Fruit fly (Drosophila melanogaster) whole organism, prepupa: ENCODE data around the gene cdm.

ENCODE experiments used
- CG10669 ChIP-seq: fragments of 200-800 bp; sonication (Bioruptor generic); optimal IDR thresholded peaks from 3 replicates; lab custom pipeline; 2018; ENCODE audit warnings: missing biosample characterization, mild to moderate bottlenecking, missing genetic modification characterization, moderate library complexity
- CG11902 ChIP-seq: fragments of 200-800 bp; sonication (Bioruptor generic); optimal IDR thresholded peaks from 3 replicates; lab custom pipeline; 2016; ENCODE audit warnings: missing biosample characterization, missing genetic modification characterization
- CG15336 ChIP-seq: fragments of 200-800 bp; sonication (Bioruptor generic); IDR thresholded peaks from 2 replicates; pipeline ENCODE4 v1.3.6; 2022; ENCODE audit warnings: missing biosample characterization, missing genetic modification characterization
- CG1621 ChIP-seq: fragments of 200-800 bp; sonication (Bioruptor generic); optimal IDR thresholded peaks from 3 replicates; lab custom pipeline; 2018; ENCODE audit warnings: missing biosample characterization, mild to moderate bottlenecking, missing genetic modification characterization
- CG3032 ChIP-seq: fragments of 200-800 bp; optimal IDR thresholded peaks from 2 replicates; lab custom pipeline; 2019; ENCODE audit warnings: missing biosample characterization, mild to moderate bottlenecking, missing genetic modification characterization, moderate library complexity
- CG32006 ChIP-seq: fragments of 200-800 bp; sonication (Bioruptor generic); optimal IDR thresholded peaks from 3 replicates; lab custom pipeline; 2017; ENCODE audit warnings: missing biosample characterization, mild to moderate bottlenecking, missing genetic modification characterization
- CG3919 ChIP-seq: fragments of 200-800 bp; sonication (Bioruptor generic); optimal IDR thresholded peaks from 3 replicates; lab custom pipeline; 2016; ENCODE audit warnings: missing biosample characterization, missing genetic modification characterization
- CG4318 ChIP-seq: fragments of 200-800 bp; sonication (Bioruptor generic); optimal IDR thresholded peaks from 3 replicates; lab custom pipeline; 2017; ENCODE audit warnings: missing biosample characterization, mild to moderate bottlenecking, missing genetic modification characterization
- CG6163 ChIP-seq: fragments of 200-800 bp; sonication (Bioruptor generic); IDR thresholded peaks from 3 replicates; pipeline ENCODE4 v1.3.6; 2022; ENCODE audit warnings: missing biosample characterization, missing genetic modification characterization
- CG6276 ChIP-seq: fragments of 200-800 bp; sonication (Bioruptor generic); optimal IDR thresholded peaks from 2 replicates; lab custom pipeline; 2017; ENCODE audit warnings: missing biosample characterization, mild to moderate bottlenecking, missing genetic modification characterization
- CG6792 ChIP-seq: fragments of 200-800 bp; sonication (Bioruptor generic); optimal IDR thresholded peaks from 3 replicates; lab custom pipeline; 2016; ENCODE audit warnings: missing biosample characterization, missing genetic modification characterization
- CG6854 ChIP-seq: fragments of 200-800 bp; sonication (Bioruptor generic); optimal IDR thresholded peaks from 2 replicates; lab custom pipeline; 2017; ENCODE audit warnings: missing biosample characterization, mild to moderate bottlenecking, missing genetic modification characterization
- CG7368 ChIP-seq: fragments of 200-800 bp; sonication (Bioruptor generic); optimal IDR thresholded peaks from 3 replicates; lab custom pipeline; 2016; ENCODE audit warnings: missing biosample characterization, missing genetic modification characterization
- CG8319 ChIP-seq: fragments of 200-800 bp; sonication (Bioruptor generic); optimal IDR thresholded peaks from 3 replicates; lab custom pipeline; 2016; ENCODE audit warnings: missing biosample characterization, missing genetic modification characterization
- CG8632 ChIP-seq: fragments of 200-800 bp; sonication (Bioruptor generic); optimal IDR thresholded peaks from 3 replicates; lab custom pipeline; 2016; ENCODE audit warnings: missing biosample characterization, missing genetic modification characterization
- Eip78C ChIP-seq: fragments of 200-800 bp; sonication (Bioruptor generic); peaks from one replicate; lab custom pipeline; 2016; ENCODE audit warnings: missing biosample characterization, missing genetic modification characterization
- Ets21C ChIP-seq: fragments of 200-800 bp; sonication (Bioruptor generic); optimal IDR thresholded peaks from 3 replicates; lab custom pipeline; 2016; ENCODE audit warnings: missing biosample characterization, missing genetic modification characterization
- Ets96B ChIP-seq: fragments of 200-800 bp; optimal IDR thresholded peaks from 2 replicates; lab custom pipeline; 2019; ENCODE audit warnings: missing biosample characterization, mild to moderate bottlenecking, missing genetic modification characterization, moderate library complexity
- Gug ChIP-seq: fragments of 200-800 bp; sonication (Bioruptor generic); IDR thresholded peaks from 2 replicates; pipeline ENCODE4 v1.3.6; 2022; ENCODE audit warnings: missing biosample characterization, missing genetic modification characterization
- Hr4 ChIP-seq: fragments of 200-800 bp; sonication (Bioruptor generic); optimal IDR thresholded peaks from 3 replicates; lab custom pipeline; 2016; ENCODE audit warnings: missing biosample characterization, missing genetic modification characterization
- OdsH ChIP-seq: fragments of 200-800 bp; sonication (Bioruptor generic); optimal IDR thresholded peaks from 3 replicates; lab custom pipeline; 2016; ENCODE audit warnings: missing biosample characterization, missing genetic modification characterization
- Smox ChIP-seq: fragments of 200-800 bp; sonication (Bioruptor generic); optimal IDR thresholded peaks from 3 replicates; lab custom pipeline; 2016; ENCODE audit warnings: missing biosample characterization, missing genetic modification characterization
- Sox102F ChIP-seq: fragments of 200-800 bp; sonication (Bioruptor generic); optimal IDR thresholded peaks from 2 replicates; lab custom pipeline; 2016; ENCODE audit warnings: missing biosample characterization, mild to moderate bottlenecking, missing genetic modification characterization
- Sox15 ChIP-seq: fragments of 200-800 bp; sonication (Bioruptor generic); optimal IDR thresholded peaks from 3 replicates; lab custom pipeline; 2016; ENCODE audit warnings: missing biosample characterization, missing genetic modification characterization
- dac ChIP-seq: fragments of 200-800 bp; sonication (Bioruptor generic); optimal IDR thresholded peaks from 2 replicates; lab custom pipeline; 2017; ENCODE audit warnings: missing biosample characterization, mild to moderate bottlenecking, missing genetic modification characterization
- eg ChIP-seq: fragments of 200-800 bp; sonication (Bioruptor generic); IDR thresholded peaks from 3 replicates; pipeline ENCODE4 v1.3.6; 2022; ENCODE audit warnings: missing biosample characterization, missing genetic modification characterization
- esn ChIP-seq: fragments of 200-800 bp; sonication (Bioruptor generic); optimal IDR thresholded peaks from 2 replicates; lab custom pipeline; 2016; ENCODE audit warnings: missing biosample characterization, mild to moderate bottlenecking, missing genetic modification characterization, moderate library complexity
- fd59A ChIP-seq: fragments of 200-800 bp; sonication (Bioruptor generic); optimal IDR thresholded peaks from 2 replicates; lab custom pipeline; 2017; ENCODE audit warnings: missing biosample characterization, mild to moderate bottlenecking, missing genetic modification characterization, missing genetic modification reagents
- net ChIP-seq: fragments of 200-800 bp; sonication (Bioruptor generic); optimal IDR thresholded peaks from 3 replicates; lab custom pipeline; 2016; ENCODE audit warnings: missing biosample characterization, missing genetic modification characterization
- pdm3 ChIP-seq: fragments of 200-800 bp; sonication (Bioruptor generic); optimal IDR thresholded peaks from 3 replicates; lab custom pipeline; 2016; ENCODE audit warnings: missing biosample characterization, missing genetic modification characterization
- salr ChIP-seq, 2 experiments: fragments of 200-800 bp; sonication (Bioruptor generic); optimal IDR thresholded peaks; 3 replicates each; lab custom pipeline; 2016 to 2018; ENCODE audit warnings: missing biosample characterization in 2 of 2, missing genetic modification characterization in 2 of 2, mild to moderate bottlenecking in 1 of 2
- spab ChIP-seq: fragments of 200-800 bp; sonication (Bioruptor generic); optimal IDR thresholded peaks from 2 replicates; lab custom pipeline; 2017; ENCODE audit warnings: missing biosample characterization, mild to moderate bottlenecking, missing genetic modification characterization, missing genetic modification reagents
- ss ChIP-seq, 2 experiments: fragments of 200-800 bp; sonication (Bioruptor generic); optimal IDR thresholded peaks; 2 replicates in 1 of 2; 3 replicates in 1 of 2; lab custom pipeline; 2017 to 2018; ENCODE audit warnings: mild to moderate bottlenecking in 2 of 2, missing biosample characterization in 2 of 2, missing genetic modification characterization in 2 of 2, moderate library complexity in 1 of 2
- svp ChIP-seq: fragments of 200-800 bp; sonication (Bioruptor generic); peaks from one replicate; lab custom pipeline; 2016; ENCODE audit warnings: missing biosample characterization, missing genetic modification characterization
- vri ChIP-seq: fragments of 200-800 bp; sonication (Bioruptor generic); optimal IDR thresholded peaks from 3 replicates; lab custom pipeline; 2016; ENCODE audit warnings: missing biosample characterization, mild to moderate bottlenecking, missing genetic modification characterization

cdm gene

DNA sequence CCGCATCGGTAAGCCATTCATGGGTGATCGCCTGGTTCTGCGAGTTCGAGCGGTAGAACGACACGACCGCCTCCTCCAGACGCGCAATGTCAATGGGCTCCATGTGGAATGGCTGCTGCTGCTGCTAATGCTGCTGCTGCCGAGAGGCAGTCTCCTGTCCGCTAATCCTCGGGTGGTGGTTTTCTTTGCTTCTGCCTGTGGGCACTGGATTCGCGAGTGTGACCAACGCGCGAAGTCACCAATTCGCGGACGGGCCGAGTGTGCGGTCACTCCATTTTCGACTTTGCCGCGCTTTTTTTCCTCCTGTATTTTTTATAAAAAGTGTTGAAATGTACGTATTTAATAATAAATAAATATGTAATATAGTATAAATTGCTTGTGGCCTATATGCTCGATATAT is at the start of gene cdm:
cdm (minus strand) TSS at position 236 of the 400 bp plus-strand sequence.
- TF ChIP-seq Ets21C (GFP tag; lab: Kevin White, UChicago): no peak
- TF ChIP-seq OdsH (GFP tag; lab: Kevin White, UChicago): no peak
- TF ChIP-seq CG3032: no peak
- TF ChIP-seq CG6854: no peak
- peak; percentile 8 for TF ChIP-seq esn (GFP tag; lab: Kevin White, UChicago)
- TF ChIP-seq CG6163 (GFP tag; lab: Robert Waterston, UW): peak; percentile 19; the same call in 1 of the 3 replicates

DNA sequence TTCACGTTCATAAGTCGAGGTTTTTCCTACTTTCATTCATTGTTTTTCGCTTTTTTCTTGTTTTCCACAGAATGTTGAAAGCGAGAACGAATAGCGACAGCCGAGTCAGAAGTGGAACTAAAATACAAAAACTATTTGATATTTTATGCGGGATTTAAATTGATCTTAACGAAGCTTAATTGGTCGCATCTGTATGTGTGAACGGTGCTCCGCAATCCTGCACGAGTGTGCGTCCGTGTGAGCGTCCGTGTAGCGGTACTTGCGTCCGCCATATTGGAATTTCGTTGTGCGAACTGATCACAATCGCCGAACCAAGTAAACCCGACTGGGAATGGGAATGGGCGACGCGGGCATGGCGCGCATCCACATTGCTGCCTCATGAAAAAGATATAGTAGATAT is 48.9 kb upstream of the cdm start:
- TF ChIP-seq Smox (GFP tag; lab: Kevin White, UChicago) (no peak), CG11902 (no peak), Gug (no peak), CG3919 (GFP tag; lab: Kevin White, UChicago) (no peak), CG32006 (GFP tag; lab: Kevin White, UChicago) (no peak), eg (GFP tag; lab: Robert Waterston, UW) (no peak), CG15336 (GFP tag; lab: Robert Waterston, UW) (no peak), Sox102F (GFP tag; lab: Kevin White, UChicago) (no peak), CG7368 (GFP tag; lab: Kevin White, UChicago) (no peak)
- TF ChIP-seq, all 60 proteins: peak for 0

DNA sequence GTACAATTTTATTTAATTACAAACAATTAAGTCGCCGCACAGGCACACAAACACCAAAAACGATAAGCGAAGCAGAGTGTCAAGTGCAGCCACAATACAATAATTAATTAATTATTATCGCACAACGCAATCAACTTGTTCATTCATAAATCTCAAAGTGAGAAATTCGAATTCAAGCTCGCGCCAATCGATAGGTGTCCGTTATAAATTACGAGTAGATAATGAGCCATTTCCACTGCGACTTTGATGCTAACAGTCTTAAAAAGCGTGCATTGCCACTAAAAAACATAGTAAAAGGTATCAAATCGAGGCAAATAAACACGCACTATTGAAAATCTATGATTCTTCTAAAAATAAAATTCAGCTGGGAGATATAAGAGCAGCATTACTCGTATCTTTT is 47.0 kb upstream of the cdm start:
- TF ChIP-seq esn (GFP tag; lab: Kevin White, UChicago) (no peak), vri (GFP tag; lab: Kevin White, UChicago) (no peak), salr (GFP tag; optimal IDR thresholded peaks at IDR 0.05; lab: Kevin White, UChicago) (no peak), svp (GFP tag; lab: Kevin White, UChicago) (peak; percentile 72), CG10669 (GFP tag; lab: Kevin White, UChicago) (no peak), CG6792 (GFP tag; lab: Kevin White, UChicago) (no peak), CG4318 (GFP tag; lab: Kevin White, UChicago) (no peak), spab (GFP tag; lab: Kevin White, UChicago) (no peak)

DNA sequence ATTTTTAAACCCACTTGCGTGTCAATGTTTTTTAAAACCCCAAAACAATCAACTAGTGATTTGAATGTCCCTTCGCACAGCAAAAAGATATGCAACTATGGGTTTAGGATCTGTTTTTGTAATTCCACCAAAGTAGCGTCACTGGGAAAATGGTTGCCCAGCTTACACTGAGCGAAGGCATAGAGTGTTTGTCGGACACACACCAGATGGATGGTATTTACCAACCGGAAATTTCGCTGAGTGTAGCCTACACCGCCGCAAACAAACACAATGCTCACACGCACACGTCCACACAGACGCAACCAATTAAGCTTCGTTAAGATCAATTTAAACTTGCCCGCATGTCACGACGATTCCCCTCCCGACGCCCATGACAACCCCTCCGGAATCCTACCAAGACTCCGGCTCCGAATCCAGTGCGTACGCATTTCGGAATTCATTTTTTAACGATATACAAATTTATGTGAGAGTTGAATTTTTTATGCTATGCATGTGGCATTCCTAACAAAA is 45.5 kb upstream of the cdm start:
- no peak for TF ChIP-seq esn (GFP tag; lab: Kevin White, UChicago)
- TF ChIP-seq net: no peak
- no peak for TF ChIP-seq Sox15 (GFP tag; lab: Kevin White, UChicago)
- TF ChIP-seq svp (GFP tag; lab: Kevin White, UChicago): peak; percentile 44
- TF ChIP-seq CG8632: no peak
- peak; percentile 66 for TF ChIP-seq Eip78C (GFP tag; lab: Kevin White, UChicago)

DNA sequence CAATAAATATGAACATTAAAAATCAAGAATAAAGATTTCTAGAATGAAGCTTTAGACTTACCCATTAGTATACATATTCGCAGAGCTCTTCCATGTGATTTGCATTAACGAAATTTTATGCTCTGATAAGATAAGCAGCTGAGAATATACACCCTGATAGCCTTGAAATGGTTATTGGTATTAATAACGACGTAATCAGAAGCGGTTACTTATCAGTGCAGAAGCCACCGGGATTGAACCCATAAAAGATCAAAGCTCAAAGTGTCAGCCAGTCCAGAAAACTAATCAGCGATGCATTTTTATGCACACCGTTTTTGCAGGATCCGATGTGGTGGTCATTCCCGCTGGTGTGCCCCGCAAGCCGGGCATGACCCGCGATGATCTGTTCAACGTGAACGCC is 44.1 kb upstream of the cdm start:
- TF ChIP-seq ss (GFP tag; optimal IDR thresholded peaks at IDR 0.05; lab: Kevin White, UChicago) (no peak), CG15336 (GFP tag; lab: Robert Waterston, UW) (no peak), fd59A (GFP tag; lab: Kevin White, UChicago) (no peak), CG1621 (no peak), CG6276 (no peak), vri (GFP tag; lab: Kevin White, UChicago) (peak; percentile 49), Ets96B (tag; lab: Kevin White, UChicago) (no peak), svp (GFP tag; lab: Kevin White, UChicago) (peak; percentile 95), esn (GFP tag; lab: Kevin White, UChicago) (no peak), pdm3 (GFP tag; lab: Kevin White, UChicago) (no peak), CG6163 (GFP tag; lab: Robert Waterston, UW) (no peak), dac (GFP tag; lab: Kevin White, UChicago) (no peak), Hr4 (GFP tag; lab: Kevin White, UChicago) (no peak), CG8319 (no peak)
- TF ChIP-seq, all 60 proteins: peak for 2
